Fruit fly (Drosophila melanogaster) whole organism, embryonic: Measurements from ENCODE around the gene sti.

Experiments
- Asciz ChIP-seq: fragments of 200-800 bp; sonication (Bioruptor generic); optimal IDR thresholded peaks from 2 replicates; lab custom pipeline; 2017; ENCODE audit warnings: missing biosample characterization, mild to moderate bottlenecking, missing genetic modification characterization, missing genetic modification reagents
- B-H2 ChIP-seq: fragments of 200-800 bp; sonication (Bioruptor generic); optimal IDR thresholded peaks from 2 replicates; lab custom pipeline; 2018; ENCODE audit warnings: missing biosample characterization, mild to moderate bottlenecking, missing genetic modification characterization
- CG10431 ChIP-seq: fragments of 200-800 bp; sonication (Bioruptor generic); optimal IDR thresholded peaks from 3 replicates; lab custom pipeline; 2018; ENCODE audit warnings: missing biosample characterization, mild to moderate bottlenecking, missing genetic modification characterization
- CG1233 ChIP-seq: fragments of 200-800 bp; sonication (Bioruptor generic); optimal IDR thresholded peaks from 4 replicates; lab custom pipeline; 2018; ENCODE audit warnings: missing biosample characterization, mild to moderate bottlenecking, missing genetic modification characterization
- CG12942 ChIP-seq: fragments of 200-800 bp; sonication (Bioruptor generic); optimal IDR thresholded peaks from 3 replicates; lab custom pipeline; 2016; ENCODE audit warnings: missing biosample characterization, missing genetic modification characterization
- CG13296 ChIP-seq: fragments of 200-800 bp; sonication (Bioruptor generic); optimal IDR thresholded peaks from 3 replicates; lab custom pipeline; 2018; ENCODE audit warnings: missing biosample characterization, mild to moderate bottlenecking, missing genetic modification characterization
- CG14710 ChIP-seq: fragments of 200-800 bp; sonication (Bioruptor generic); optimal IDR thresholded peaks from 3 replicates; lab custom pipeline; 2019; ENCODE audit warnings: missing biosample characterization, mild to moderate bottlenecking, missing genetic modification characterization, moderate library complexity
- CG15073 ChIP-seq: fragments of 200-800 bp; sonication (Bioruptor generic); optimal IDR thresholded peaks from 2 replicates; lab custom pipeline; 2016; ENCODE audit warnings: missing biosample characterization, missing genetic modification characterization
- CG31224 ChIP-seq: fragments of 200-800 bp; sonication (Bioruptor generic); IDR thresholded peaks from 2 replicates; pipeline ENCODE4 v1.3.6; 2022; ENCODE audit warnings: missing biosample characterization, missing genetic modification characterization
- CG31365 ChIP-seq: fragments of 200-800 bp; sonication (Bioruptor generic); optimal IDR thresholded peaks from 2 replicates; lab custom pipeline; 2018; ENCODE audit warnings: missing biosample characterization, mild to moderate bottlenecking, missing genetic modification characterization
- CG3163 ChIP-seq: fragments of 200-800 bp; sonication (Bioruptor generic); optimal IDR thresholded peaks from 3 replicates; lab custom pipeline; 2016; ENCODE audit warnings: missing biosample characterization, missing genetic modification characterization
- CG3847 ChIP-seq: fragments of 200-800 bp; sonication (Bioruptor generic); IDR thresholded peaks from 2 replicates; pipeline ENCODE4 v1.3.6; 2022; ENCODE audit warnings: missing biosample characterization, missing genetic modification characterization
- CG5180 ChIP-seq: fragments of 200-800 bp; sonication (Bioruptor generic); optimal IDR thresholded peaks from 3 replicates; lab custom pipeline; 2017; ENCODE audit warnings: missing biosample characterization, missing genetic modification characterization, mild to moderate bottlenecking, moderate library complexity, missing genetic modification reagents
- CG6791 ChIP-seq: fragments of 200-800 bp; sonication (Bioruptor generic); IDR thresholded peaks from 3 replicates; pipeline ENCODE4 v1.3.6; 2022; ENCODE audit warnings: missing biosample characterization, missing genetic modification characterization; ENCODE audit not compliant: partially characterized antibody
- CG7963 ChIP-seq: fragments of 200-800 bp; sonication (Bioruptor generic); IDR thresholded peaks from 3 replicates; pipeline ENCODE4 v1.3.6; 2022; ENCODE audit warnings: missing biosample characterization, missing genetic modification characterization; ENCODE audit not compliant: partially characterized antibody
- CG8089 ChIP-seq: fragments of 200-800 bp; sonication (Bioruptor generic); optimal IDR thresholded peaks from 3 replicates; lab custom pipeline; 2016; ENCODE audit warnings: missing biosample characterization, missing genetic modification characterization
- CG8388 ChIP-seq: fragments of 200-800 bp; sonication (Bioruptor generic); optimal IDR thresholded peaks from 2 replicates; lab custom pipeline; 2019; ENCODE audit warnings: missing biosample characterization, mild to moderate bottlenecking, missing genetic modification characterization, moderate library complexity
- CG9215 ChIP-seq: fragments of 200-800 bp; sonication (Bioruptor generic); IDR thresholded peaks from 2 replicates; pipeline ENCODE4 v1.3.6; 2022; ENCODE audit warnings: missing biosample characterization, missing genetic modification characterization
- CTCF ChIP-seq: fragments of 200-800 bp; sonication (Bioruptor generic); optimal IDR thresholded peaks from 2 replicates; lab custom pipeline; 2017; ENCODE audit warnings: missing biosample characterization, mild to moderate bottlenecking, missing genetic modification characterization, moderate library complexity
- Chrac-16 ChIP-seq: fragments of 200-800 bp; sonication (Bioruptor generic); optimal IDR thresholded peaks from 3 replicates; lab custom pipeline; 2016; ENCODE audit warnings: missing biosample characterization, missing genetic modification characterization
- D19B ChIP-seq: fragments of 200-800 bp; sonication (Bioruptor generic); optimal IDR thresholded peaks from 2 replicates; lab custom pipeline; 2017; ENCODE audit warnings: missing biosample characterization, mild to moderate bottlenecking, missing genetic modification characterization
- Drgx ChIP-seq: fragments of 200-800 bp; sonication (Bioruptor generic); IDR thresholded peaks from 2 replicates; pipeline ENCODE4 v1.3.6; 2022; ENCODE audit warnings: missing biosample characterization, missing genetic modification characterization
- E2f1 ChIP-seq: fragments of 200-800 bp; sonication (Bioruptor generic); IDR thresholded peaks from 2 replicates; pipeline ENCODE4 v1.3.6; 2022; ENCODE audit warnings: missing biosample characterization, missing genetic modification characterization
- E2f2 ChIP-seq: fragments of 200-800 bp; sonication (Bioruptor generic); IDR thresholded peaks from 2 replicates; pipeline ENCODE4 v1.3.6; 2022; ENCODE audit warnings: missing biosample characterization, missing genetic modification characterization
- Eip74EF ChIP-seq, 2 experiments: fragments of 200-800 bp in 1 of 2; fragments of >200 bp in 1 of 2; sonication (Bioruptor generic) in 1 of 2; optimal IDR thresholded peaks; 2 replicates each; lab custom pipeline; 2017 to 2019; ENCODE audit warnings: missing biosample characterization in 2 of 2, missing genetic modification characterization in 2 of 2, mild to moderate bottlenecking in 1 of 2, moderate library complexity in 1 of 2
- Fer2 ChIP-seq: fragments of 200-800 bp; sonication (Bioruptor generic); optimal IDR thresholded peaks from 2 replicates; lab custom pipeline; 2018; ENCODE audit warnings: missing biosample characterization, mild to moderate bottlenecking, missing genetic modification characterization, moderate library complexity
- H2.0 ChIP-seq: fragments of 200-800 bp; sonication (Bioruptor generic); IDR thresholded peaks from 2 replicates; pipeline ENCODE4 v1.3.6; 2022; ENCODE audit warnings: missing biosample characterization, missing genetic modification characterization
- Hsf ChIP-seq: fragments of 200-800 bp; sonication (Bioruptor generic); optimal IDR thresholded peaks from 3 replicates; lab custom pipeline; 2016; ENCODE audit warnings: missing biosample characterization, missing genetic modification characterization
- Kr ChIP-seq: fragments of 200-800 bp; sonication (Bioruptor generic); optimal IDR thresholded peaks from 2 replicates; lab custom pipeline; 2017; ENCODE audit warnings: missing biosample characterization, mild to moderate bottlenecking, missing genetic modification characterization
- MBD-R2 ChIP-seq: fragments of 200-800 bp; sonication (Bioruptor generic); IDR thresholded peaks from 2 replicates; pipeline ENCODE4 v1.3.6; 2022; ENCODE audit warnings: missing biosample characterization, missing genetic modification characterization
- Nf-YC ChIP-seq: fragments of 200-800 bp; optimal IDR thresholded peaks from 3 replicates; lab custom pipeline; 2019; ENCODE audit warnings: missing biosample characterization, mild to moderate bottlenecking, missing genetic modification characterization, moderate library complexity
- Pdp1 ChIP-seq, 2 experiments: fragments of 200-800 bp; sonication (Bioruptor generic); optimal IDR thresholded peaks; 3 replicates each; lab custom pipeline; 2016; ENCODE audit warnings: missing biosample characterization in 2 of 2, missing genetic modification characterization in 2 of 2, mild to moderate bottlenecking in 1 of 2, moderate library complexity in 1 of 2
- Trl ChIP-seq, 3 experiments: fragments of >200 bp in 2 of 3; fragments of 200-800 bp in 1 of 3; sonication (Bioruptor generic) in 1 of 3; optimal IDR thresholded peaks; 2 replicates in 1 of 3; 3 replicates in 2 of 3; lab custom pipeline; 2016 to 2017; ENCODE audit warnings: missing biosample characterization in 1 of 3, missing genetic modification characterization in 1 of 3
- Vsx1 ChIP-seq: fragments of 200-800 bp; sonication (Bioruptor generic); optimal IDR thresholded peaks from 2 replicates; lab custom pipeline; 2017; ENCODE audit warnings: missing biosample characterization, mild to moderate bottlenecking, missing genetic modification characterization, missing genetic modification reagents
- aop ChIP-seq: fragments of 200-800 bp; sonication (Bioruptor generic); IDR thresholded peaks from 2 replicates; pipeline ENCODE4 v1.3.6; 2022; ENCODE audit warnings: missing biosample characterization, missing genetic modification characterization
- bowl ChIP-seq: fragments of 200-800 bp; sonication (Bioruptor generic); IDR thresholded peaks from 2 replicates; pipeline ENCODE4 v1.3.6; 2022; ENCODE audit warnings: missing biosample characterization, missing genetic modification characterization
- caup ChIP-seq: fragments of 200-800 bp; sonication (Bioruptor generic); optimal IDR thresholded peaks from 3 replicates; lab custom pipeline; 2017; ENCODE audit warnings: missing biosample characterization, mild to moderate bottlenecking, missing genetic modification characterization, moderate library complexity; ENCODE audit not compliant: severe bottlenecking
- cg ChIP-seq: fragments of 200-800 bp; sonication (Bioruptor generic); optimal IDR thresholded peaks from 3 replicates; lab custom pipeline; 2019; ENCODE audit warnings: missing biosample characterization, mild to moderate bottlenecking, missing genetic modification characterization, moderate library complexity
- cwo ChIP-seq: fragments of 200-800 bp; sonication (Bioruptor generic); optimal IDR thresholded peaks from 3 replicates; lab custom pipeline; 2017; ENCODE audit warnings: missing biosample characterization, missing genetic modification characterization, mild to moderate bottlenecking, moderate library complexity, missing genetic modification reagents
- dan ChIP-seq: fragments of 200-800 bp; sonication (Bioruptor generic); IDR thresholded peaks from 2 replicates; pipeline ENCODE4 v1.3.6; 2022; ENCODE audit warnings: missing biosample characterization, missing genetic modification characterization
- h ChIP-seq: fragments of >200 bp; optimal IDR thresholded peaks from 2 replicates; lab custom pipeline; 2017
- p53 ChIP-seq: fragments of 200-800 bp; sonication (Bioruptor generic); optimal IDR thresholded peaks from 2 replicates; lab custom pipeline; 2016; ENCODE audit warnings: missing biosample characterization, missing genetic modification characterization
- row ChIP-seq: fragments of 200-800 bp; sonication (Bioruptor generic); IDR thresholded peaks from 3 replicates; pipeline ENCODE4 v1.3.6; 2022; ENCODE audit warnings: missing biosample characterization, missing genetic modification characterization
- sens-2 ChIP-seq: fragments of 200-800 bp; sonication (Bioruptor generic); IDR thresholded peaks from 2 replicates; pipeline ENCODE4 v1.3.6; 2022; ENCODE audit warnings: missing biosample characterization, missing genetic modification characterization
- slp2 ChIP-seq: fragments of 200-800 bp; sonication (Bioruptor generic); optimal IDR thresholded peaks from 2 replicates; lab custom pipeline; 2016; ENCODE audit warnings: missing biosample characterization, missing genetic modification characterization
- sqz ChIP-seq: fragments of 200-800 bp; sonication (Bioruptor generic); optimal IDR thresholded peaks from 3 replicates; lab custom pipeline; 2018; ENCODE audit warnings: missing biosample characterization, mild to moderate bottlenecking, missing genetic modification characterization
- tap ChIP-seq: fragments of 200-800 bp; optimal IDR thresholded peaks from 3 replicates; lab custom pipeline; 2019; ENCODE audit warnings: missing biosample characterization, mild to moderate bottlenecking, missing genetic modification characterization, moderate library complexity
- tio ChIP-seq: fragments of 200-800 bp; sonication (Bioruptor generic); optimal IDR thresholded peaks from 2 replicates; lab custom pipeline; 2017; ENCODE audit warnings: missing biosample characterization, missing genetic modification characterization, inconsistent platforms
- vnd ChIP-seq: fragments of 200-800 bp; sonication (Bioruptor generic); IDR thresholded peaks from 3 replicates; pipeline ENCODE4 v1.3.6; 2022; ENCODE audit warnings: missing biosample characterization, missing genetic modification characterization; ENCODE audit not compliant: partially characterized antibody
- yki ChIP-seq: fragments of >200 bp; optimal IDR thresholded peaks from 3 replicates; lab custom pipeline; 2018
- zen ChIP-seq: fragments of 200-800 bp; sonication (Bioruptor generic); optimal IDR thresholded peaks from 3 replicates; lab custom pipeline; 2018; ENCODE audit warnings: missing biosample characterization, mild to moderate bottlenecking, missing genetic modification characterization, moderate library complexity

The sti gene

DNA sequence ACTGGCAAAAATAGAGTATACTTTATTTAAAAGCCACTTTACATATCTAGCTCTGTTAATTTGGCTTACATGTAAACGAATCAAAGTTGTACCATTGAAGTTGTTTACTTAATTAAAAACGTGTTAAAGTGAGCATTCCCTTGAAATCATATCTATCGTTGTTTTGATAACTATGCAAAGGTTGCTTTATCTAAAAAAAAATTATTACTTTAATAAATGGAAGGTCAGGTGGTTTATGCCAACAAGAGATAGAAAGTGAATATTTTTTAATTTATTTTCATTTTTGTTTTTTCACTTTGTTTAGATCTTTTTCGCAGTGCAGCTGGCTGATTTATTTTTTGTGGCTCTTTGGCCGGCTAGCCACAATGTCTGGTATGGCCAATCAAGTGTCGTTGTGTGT lies 31.7 kb downstream of the sti start (continued):
- TF ChIP-seq CG31365: no peak
- TF ChIP-seq CG10431: no peak
- no peak for TF ChIP-seq dan (GFP tag; lab: Robert Waterston, UW)
- peak; percentile 32 for TF ChIP-seq CG8089 (GFP tag; lab: Kevin White, UChicago)
- peak; percentile 89 for TF ChIP-seq Drgx (GFP tag; lab: Robert Waterston, UW)
- no peak for TF ChIP-seq CTCF (GFP tag; lab: Kevin White, UChicago)
- no peak for TF ChIP-seq Kr
- TF ChIP-seq B-H2 (GFP tag; lab: Kevin White, UChicago): no peak
- TF ChIP-seq bowl (GFP tag; lab: Robert Waterston, UW): no peak
- TF ChIP-seq CG3847 (GFP tag; lab: Robert Waterston, UW): peak; percentile 55
- TF ChIP-seq slp2 (GFP tag; lab: Kevin White, UChicago): peak; percentile 27
- TF ChIP-seq CG12942 (GFP tag; lab: Kevin White, UChicago): peak; percentile 64
- no peak for TF ChIP-seq h (lab: Kevin White, UChicago)
- TF ChIP-seq CG13296 (GFP tag; lab: Kevin White, UChicago): peak; percentile 78
- TF ChIP-seq CG6791 (GFP tag; lab: Robert Waterston, UW): no peak
- TF ChIP-seq Asciz: peak; percentile 84
- peak; percentile 16 for TF ChIP-seq tap (tag; lab: Kevin White, UChicago)
- peak; percentile 62 for TF ChIP-seq Vsx1 (GFP tag; lab: Kevin White, UChicago)
- TF ChIP-seq CG7963 (GFP tag; lab: Robert Waterston, UW): no peak
- peak; percentile 56 for TF ChIP-seq cwo
- TF ChIP-seq CG1233 (GFP tag; lab: Kevin White, UChicago): peak; percentile 70
- TF ChIP-seq sqz: peak; percentile 79
- peak; percentile 75 for TF ChIP-seq row (GFP tag; lab: Robert Waterston, UW)
- TF ChIP-seq yki (lab: Kevin White, UChicago): no peak
- TF ChIP-seq CG3163 (GFP tag; lab: Kevin White, UChicago): no peak
- TF ChIP-seq aop (GFP tag; lab: Robert Waterston, UW): no peak
- TF ChIP-seq vnd: no peak
- peak; percentile 61 for TF ChIP-seq Chrac-16 (GFP tag; lab: Kevin White, UChicago)
- TF ChIP-seq tio (GFP tag; lab: Kevin White, UChicago): peak; percentile 79
- TF ChIP-seq Pdp1 (GFP tag; optimal IDR thresholded peaks at IDR 0.05; lab: Kevin White, UChicago): peak; percentile 42 to 57
- no peak for TF ChIP-seq p53
- TF ChIP-seq Trl (optimal IDR thresholded peaks at IDR 0.05; lab: Kevin White, UChicago): no peak
- TF ChIP-seq Trl (GFP tag; optimal IDR thresholded peaks at IDR 0.05; lab: Kevin White, UChicago): peak; percentile 19
- TF ChIP-seq Hsf: peak; percentile 62
- no peak for TF ChIP-seq MBD-R2
- TF ChIP-seq Eip74EF (GFP tag; optimal IDR thresholded peaks at IDR 0.05; lab: Kevin White, UChicago): peak in 1 of 2 experiments; percentile 63
- TF ChIP-seq sens-2: peak; percentile 32; the same call in 1 of the 2 replicates
- TF ChIP-seq CG9215 (GFP tag; lab: Robert Waterston, UW): peak; percentile 57
- TF ChIP-seq E2f2 (GFP tag; lab: Robert Waterston, UW): peak; percentile 8; the same call in 1 of the 2 replicates
- peak; percentile 56 for TF ChIP-seq caup (GFP tag; lab: Kevin White, UChicago)
- peak; percentile 69 for TF ChIP-seq CG8388 (GFP tag; lab: Kevin White, UChicago)
- peak; percentile 38; the same call in 1 of the 2 replicates for TF ChIP-seq H2.0 (GFP tag; lab: Robert Waterston, UW)
- no peak; the same call in 1 of the 2 replicates for TF ChIP-seq CG31224 (GFP tag; lab: Robert Waterston, UW)
- TF ChIP-seq CG15073 (GFP tag; lab: Kevin White, UChicago): no peak
- no peak for TF ChIP-seq cg
- TF ChIP-seq Fer2: peak; percentile 27
- TF ChIP-seq CG5180 (GFP tag; lab: Kevin White, UChicago): peak; percentile 71
- peak; percentile 13 for TF ChIP-seq zen (tag; lab: Kevin White, UChicago)
- peak; percentile 72 for TF ChIP-seq Nf-YC (tag; lab: Kevin White, UChicago)
- TF ChIP-seq E2f1 (GFP tag; lab: Robert Waterston, UW): peak; percentile 67
- TF ChIP-seq D19B (GFP tag; lab: Kevin White, UChicago): peak; percentile 16
- TF ChIP-seq CG14710 (tag; lab: Kevin White, UChicago): peak; percentile 73
